Fruit fly (Drosophila melanogaster) whole organism, pupa: Measurements from ENCODE around the gene Vha13.
A peak's percentile ranks its signal among the peaks of the same experiment; 100 is the strongest.

ENCODE experiments used
- CG10348 ChIP-seq: fragments of 200-800 bp; sonication (Bioruptor generic); IDR thresholded peaks from 2 replicates; pipeline ENCODE4 v1.3.6; 2022; ENCODE audit warnings: missing biosample characterization, missing genetic modification characterization
- CG12605 ChIP-seq: fragments of 200-800 bp; sonication (Bioruptor generic); IDR thresholded peaks from 2 replicates; pipeline ENCODE4 v1.3.6; 2022; ENCODE audit warnings: missing biosample characterization, missing genetic modification characterization
- CG13204 ChIP-seq: fragments of 200-800 bp; sonication (Bioruptor generic); optimal IDR thresholded peaks from 2 replicates; lab custom pipeline; 2018; ENCODE audit warnings: missing biosample characterization, mild to moderate bottlenecking, missing genetic modification characterization, moderate library complexity
- CG14655 ChIP-seq: fragments of 200-800 bp; sonication (Bioruptor generic); optimal IDR thresholded peaks from 3 replicates; lab custom pipeline; 2017; ENCODE audit warnings: mild to moderate bottlenecking, missing biosample characterization, missing genetic modification reagents, missing genetic modification characterization
- CG15710 ChIP-seq: fragments of 200-800 bp; sonication (Bioruptor generic); optimal IDR thresholded peaks from 2 replicates; lab custom pipeline; 2018; ENCODE audit warnings: missing biosample characterization, mild to moderate bottlenecking, missing genetic modification characterization, moderate library complexity
- CG17806 ChIP-seq: fragments of 200-800 bp; sonication (Bioruptor generic); optimal IDR thresholded peaks from 2 replicates; lab custom pipeline; 2018; ENCODE audit warnings: missing biosample characterization, mild to moderate bottlenecking, missing genetic modification characterization, moderate library complexity
- CG32121 ChIP-seq: fragments of 200-800 bp; sonication (Bioruptor generic); IDR thresholded peaks from 2 replicates; pipeline ENCODE4 v1.3.6; 2022; ENCODE audit warnings: missing biosample characterization, missing genetic modification characterization
- CG34367 ChIP-seq: fragments of 200-800 bp; sonication (Bioruptor generic); optimal IDR thresholded peaks from 2 replicates; lab custom pipeline; 2018; ENCODE audit warnings: missing biosample characterization, mild to moderate bottlenecking, missing genetic modification characterization
- CG4496 ChIP-seq: fragments of 200-800 bp; sonication (Bioruptor generic); IDR thresholded peaks from 3 replicates; pipeline ENCODE4 v1.3.6; 2022; ENCODE audit warnings: missing biosample characterization, missing genetic modification characterization
- CG8159 ChIP-seq: fragments of 200-800 bp; sonication (Bioruptor generic); optimal IDR thresholded peaks from 3 replicates; lab custom pipeline; 2018; ENCODE audit warnings: missing biosample characterization, mild to moderate bottlenecking, missing genetic modification characterization, moderate library complexity
- CG8301 ChIP-seq: fragments of 200-800 bp; sonication (Bioruptor generic); optimal IDR thresholded peaks from 2 replicates; lab custom pipeline; 2018; ENCODE audit warnings: missing biosample characterization, mild to moderate bottlenecking, missing genetic modification characterization
- CG9948 ChIP-seq: fragments of 200-800 bp; sonication (Bioruptor generic); optimal IDR thresholded peaks from 2 replicates; lab custom pipeline; 2018; ENCODE audit warnings: missing biosample characterization, mild to moderate bottlenecking, missing genetic modification characterization, moderate library complexity
- D1 ChIP-seq: fragments of 200-800 bp; sonication (Bioruptor generic); optimal IDR thresholded peaks from 2 replicates; lab custom pipeline; 2018; ENCODE audit warnings: missing biosample characterization, mild to moderate bottlenecking, missing genetic modification characterization, moderate library complexity
- EcR ChIP-seq: fragments of 200-800 bp; sonication (Bioruptor generic); optimal IDR thresholded peaks from 3 replicates; lab custom pipeline; 2019; ENCODE audit warnings: missing biosample characterization, missing genetic modification characterization, mild to moderate bottlenecking, moderate library complexity, missing genetic modification reagents
- Ets98B ChIP-seq: fragments of 200-800 bp; sonication (Bioruptor generic); IDR thresholded peaks from 2 replicates; pipeline ENCODE4 v1.3.6; 2022; ENCODE audit warnings: missing biosample characterization, missing genetic modification characterization
- Pif1A ChIP-seq: fragments of 200-800 bp; sonication (Bioruptor generic); optimal IDR thresholded peaks from 3 replicates; lab custom pipeline; 2016; ENCODE audit warnings: missing biosample characterization, missing genetic modification characterization
- Pif1B ChIP-seq: fragments of 200-800 bp; sonication (Bioruptor generic); optimal IDR thresholded peaks from 3 replicates; lab custom pipeline; 2016; ENCODE audit warnings: missing biosample characterization, missing genetic modification characterization
- Snoo ChIP-seq: fragments of 200-800 bp; sonication (Bioruptor generic); optimal IDR thresholded peaks from 3 replicates; lab custom pipeline; 2017; ENCODE audit warnings: missing biosample characterization, mild to moderate bottlenecking, missing genetic modification characterization, inconsistent platforms
- fd96Ca ChIP-seq: fragments of 200-800 bp; sonication (Bioruptor generic); IDR thresholded peaks from 3 replicates; pipeline ENCODE4 v1.3.6; 2022; ENCODE audit warnings: missing biosample characterization, missing genetic modification characterization
- gl ChIP-seq: fragments of 200-800 bp; sonication (Bioruptor generic); optimal IDR thresholded peaks from 2 replicates; lab custom pipeline; 2018; ENCODE audit warnings: missing biosample characterization, mild to moderate bottlenecking, missing genetic modification characterization
- rn ChIP-seq: fragments of 200-800 bp; sonication (Bioruptor generic); IDR thresholded peaks from 2 replicates; pipeline ENCODE4 v1.3.6; 2022; ENCODE audit warnings: missing biosample characterization, missing genetic modification characterization

Gene Vha13

DNA sequence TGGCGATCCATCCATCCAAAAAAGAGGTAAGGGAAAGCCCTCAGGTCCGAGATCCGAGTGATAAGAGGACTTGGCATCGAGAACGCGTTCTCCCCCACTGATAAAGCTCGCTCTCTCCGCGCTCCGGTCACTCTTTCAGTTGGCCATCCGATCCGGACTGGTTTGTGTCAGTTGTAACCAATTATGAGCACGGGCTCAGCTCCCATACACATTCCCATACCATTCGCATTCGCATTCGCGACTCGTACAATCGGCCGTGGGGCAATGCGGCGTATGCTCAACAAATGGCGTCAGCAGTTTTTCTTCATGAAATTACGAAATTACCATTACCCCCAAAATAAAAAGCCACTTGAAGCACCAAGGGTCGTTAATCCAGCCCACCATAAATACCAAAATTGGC, 19.7 kb downstream of the Vha13 start:
- TF ChIP-seq CG12605 (no peak), CG10348 (GFP tag; lab: Robert Waterston, UW) (no peak), D1 (no peak), CG4496 (GFP tag; lab: Robert Waterston, UW) (0 out of 3 replicates have a peak, but pooled peaks have one; percentile 19)

DNA sequence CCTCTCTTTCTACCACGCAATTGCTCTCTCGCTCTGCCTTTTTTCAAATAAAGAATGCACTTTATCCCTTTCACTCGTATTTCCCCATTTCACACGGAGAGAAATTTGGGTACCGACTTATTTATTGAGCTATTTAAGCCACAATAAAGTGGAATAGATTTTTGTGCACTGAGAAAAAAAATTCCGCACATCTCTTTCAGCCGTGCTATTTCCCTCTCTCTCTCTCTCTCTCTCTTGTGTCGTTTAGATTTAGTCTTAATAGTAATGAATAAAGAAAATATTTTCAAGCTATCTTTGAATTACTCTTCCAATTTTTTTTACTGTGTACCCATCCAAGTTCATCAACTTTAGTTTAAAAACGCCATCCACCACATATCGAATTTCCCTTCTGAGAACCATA, 20.6 kb downstream of the Vha13 start:
- peak; percentile 61 for TF ChIP-seq EcR (GFP tag; lab: Kevin White, UChicago)
- peak; percentile 62 for TF ChIP-seq Snoo (tag; lab: Kevin White, UChicago)
- TF ChIP-seq CG34367 (tag; lab: Kevin White, UChicago) = peak; percentile 57
- TF ChIP-seq rn (GFP tag; lab: Robert Waterston, UW) = peak; percentile 44; the same call in 1 of the 2 replicates
- TF ChIP-seq gl = no peak
- TF ChIP-seq Pif1A (GFP tag; lab: Kevin White, UChicago) = peak; percentile 80
- TF ChIP-seq CG12605 = peak; percentile 51; the same call in 1 of the 2 replicates
- peak; percentile 57 for TF ChIP-seq CG17806
- TF ChIP-seq Ets98B (GFP tag; lab: Robert Waterston, UW) = peak; percentile 65
- TF ChIP-seq D1 = no peak
- peak; percentile 65 for TF ChIP-seq CG15710 (tag; lab: Kevin White, UChicago)
- TF ChIP-seq CG8301 = peak; percentile 68
- TF ChIP-seq fd96Ca (GFP tag; lab: Robert Waterston, UW) = peak; percentile 76
- TF ChIP-seq CG4496 (GFP tag; lab: Robert Waterston, UW) = peak; percentile 76
- TF ChIP-seq CG9948 = peak; percentile 62
- peak; percentile 76 for TF ChIP-seq CG14655 (GFP tag; lab: Kevin White, UChicago)
- peak; percentile 67 for TF ChIP-seq CG8159 (tag; lab: Kevin White, UChicago)
- TF ChIP-seq Pif1B = peak; percentile 57
- no peak for TF ChIP-seq CG10348 (GFP tag; lab: Robert Waterston, UW)
- TF ChIP-seq CG32121 = peak; percentile 55
- TF ChIP-seq CG13204 (GFP tag; lab: Kevin White, UChicago) = peak; percentile 6
- TF ChIP-seq, all 21 proteins: peak for 18

DNA sequence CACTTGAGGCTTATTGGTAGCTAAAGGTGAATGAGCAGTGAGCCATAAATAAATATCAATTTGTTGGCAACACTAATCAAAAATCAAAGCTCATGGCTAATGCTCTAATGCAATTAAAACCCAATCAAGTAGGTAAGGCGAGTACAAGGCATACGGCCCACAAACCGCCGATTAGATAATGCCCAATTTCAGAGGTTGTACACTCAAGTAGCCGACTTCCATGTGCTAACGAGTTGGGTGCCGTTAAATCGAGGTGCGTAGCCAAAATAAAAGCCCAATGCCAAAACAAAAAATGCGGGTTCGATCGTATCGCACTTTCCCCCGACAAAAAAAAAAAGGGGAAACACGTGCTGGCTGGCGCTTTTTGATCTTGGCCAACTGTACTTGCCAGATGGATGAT, 22.2 kb downstream of the Vha13 start:
- TF ChIP-seq EcR (GFP tag; lab: Kevin White, UChicago) = no peak
- no peak for TF ChIP-seq CG13204 (GFP tag; lab: Kevin White, UChicago)
- TF ChIP-seq Pif1A (GFP tag; lab: Kevin White, UChicago) = no peak
- no peak for TF ChIP-seq CG8301
- TF ChIP-seq CG14655 (GFP tag; lab: Kevin White, UChicago) = no peak
- no peak for TF ChIP-seq rn (GFP tag; lab: Robert Waterston, UW)
- TF ChIP-seq CG4496 (GFP tag; lab: Robert Waterston, UW) = no peak

DNA sequence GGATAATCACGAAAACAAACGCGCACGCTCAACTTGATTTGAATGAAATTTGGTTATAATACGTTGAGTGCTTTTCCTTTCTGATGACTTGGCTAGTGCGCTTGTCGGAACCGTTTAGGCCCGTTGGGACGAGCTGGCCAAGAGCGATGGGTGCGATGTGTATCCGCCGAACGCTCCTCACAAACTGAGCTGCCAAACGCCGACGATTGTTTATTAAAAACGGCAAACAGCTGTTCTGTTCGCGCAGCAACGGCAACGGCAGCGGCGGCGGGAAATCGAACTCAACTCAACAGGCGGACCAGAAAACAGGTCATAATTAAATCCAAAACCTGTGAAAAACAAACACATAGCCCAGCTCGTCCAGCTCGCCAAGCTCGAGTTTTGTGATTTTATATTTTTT, 23.2 kb downstream of the Vha13 start:
- TF ChIP-seq CG4496 (GFP tag; lab: Robert Waterston, UW) = no peak

DNA sequence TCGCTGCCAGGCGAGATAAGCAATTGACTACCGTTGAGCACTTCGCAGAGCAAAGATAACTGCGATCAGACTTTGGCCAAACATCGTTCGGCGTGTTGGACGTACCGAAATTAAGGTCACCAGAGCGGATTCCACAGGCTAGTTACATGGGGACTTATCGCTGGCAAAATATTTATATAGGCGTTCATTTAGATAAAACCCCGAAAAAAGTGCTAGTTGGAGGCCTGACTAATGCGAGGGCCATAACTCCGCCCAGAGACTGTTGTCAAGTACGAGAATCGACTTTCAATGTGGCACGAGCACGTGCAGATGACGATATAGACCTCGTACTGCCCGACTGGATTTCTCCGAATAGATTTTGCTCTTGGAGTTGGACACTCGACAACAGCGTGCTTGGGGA, 24.3 kb downstream of the Vha13 start:
- TF ChIP-seq Snoo (tag; lab: Kevin White, UChicago) = no peak
- 0 out of 3 replicates have a peak, but pooled peaks have one; percentile 43 for TF ChIP-seq CG4496 (GFP tag; lab: Robert Waterston, UW)
- TF ChIP-seq D1 = no peak
- no peak for TF ChIP-seq CG12605
- no peak for TF ChIP-seq gl
- no peak for TF ChIP-seq CG17806

DNA sequence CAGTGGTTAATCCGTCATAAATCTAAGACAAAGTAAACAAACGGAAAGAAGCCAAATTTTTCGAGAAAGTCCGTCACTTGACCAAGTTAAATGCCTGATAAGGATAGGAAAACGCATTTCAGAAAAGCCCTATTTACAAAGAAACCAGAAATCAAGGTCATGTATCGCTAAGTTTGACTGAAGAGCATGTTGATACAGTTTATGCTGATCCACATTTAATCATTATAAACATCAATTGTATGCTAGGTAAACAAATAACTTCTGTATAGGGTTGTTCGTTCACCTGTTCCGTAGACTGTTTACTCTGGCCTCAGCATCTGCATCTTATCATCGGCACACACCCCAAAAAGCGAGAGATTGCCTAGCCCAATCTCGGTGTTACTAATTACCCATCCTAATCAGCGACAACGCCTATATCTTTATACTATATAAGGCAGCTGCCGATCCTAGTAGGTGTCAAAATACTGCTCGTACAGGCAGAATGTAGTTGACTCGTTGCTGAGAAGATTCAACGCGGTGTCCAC, 31.2 kb downstream of the Vha13 start, which contains the start of gene CG16727:
Gene CG16727, plus strand, starts transcription at position 474 of the 524 bp plus-strand sequence.
- no peak for TF ChIP-seq fd96Ca (GFP tag; lab: Robert Waterston, UW)
- TF ChIP-seq CG8301 = no peak
- TF ChIP-seq CG8159 (tag; lab: Kevin White, UChicago) = no peak
- no peak for TF ChIP-seq EcR (GFP tag; lab: Kevin White, UChicago)
- TF ChIP-seq Ets98B (GFP tag; lab: Robert Waterston, UW) = no peak
- TF ChIP-seq gl = no peak
- no peak for TF ChIP-seq CG34367 (tag; lab: Kevin White, UChicago)
- TF ChIP-seq Pif1A (GFP tag; lab: Kevin White, UChicago) = no peak
- no peak for TF ChIP-seq CG13204 (GFP tag; lab: Kevin White, UChicago)
- TF ChIP-seq Snoo (tag; lab: Kevin White, UChicago) = no peak
- no peak for TF ChIP-seq CG4496 (GFP tag; lab: Robert Waterston, UW)
- TF ChIP-seq CG14655 (GFP tag; lab: Kevin White, UChicago) = no peak
- TF ChIP-seq rn (GFP tag; lab: Robert Waterston, UW) = no peak

DNA sequence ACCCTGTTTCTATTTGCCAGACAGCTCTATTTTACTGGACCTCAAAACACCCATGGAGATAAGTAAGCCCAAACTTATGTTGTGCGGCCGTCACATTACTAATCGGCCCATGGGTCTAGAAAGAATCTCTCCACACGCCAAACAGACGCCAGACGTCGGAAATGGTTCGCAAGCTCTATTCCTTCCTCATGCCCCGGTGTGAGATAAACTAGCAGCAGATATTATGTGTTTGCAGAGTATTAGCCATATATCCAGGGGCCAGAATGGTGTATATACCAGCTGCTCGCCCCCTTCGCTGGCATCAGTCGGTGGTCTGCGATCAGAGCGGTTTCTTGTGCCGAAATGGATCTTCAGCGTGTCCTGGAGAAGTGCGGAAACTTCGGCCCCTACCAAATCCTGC, 34.3 kb downstream of the Vha13 start, which contains the start of gene CG17752:
Gene CG17752, plus strand, starts transcription at position 301 of the 400 bp plus-strand sequence.
- TF ChIP-seq Pif1B (no peak), CG8159 (tag; lab: Kevin White, UChicago) (no peak), CG15710 (tag; lab: Kevin White, UChicago) (no peak), CG8301 (no peak), CG4496 (GFP tag; lab: Robert Waterston, UW) (no peak), CG13204 (GFP tag; lab: Kevin White, UChicago) (no peak), CG10348 (GFP tag; lab: Robert Waterston, UW) (no peak)
